Fruit fly (Drosophila melanogaster) whole organism, embryonic: ENCODE data around the gene ato.

ENCODE experiments used
- CG10543 ChIP-seq: fragments of 200-800 bp; sonication (Bioruptor generic); optimal IDR thresholded peaks from 3 replicates; lab custom pipeline; 2017; ENCODE audit warnings: missing biosample characterization, mild to moderate bottlenecking, missing genetic modification characterization, moderate library complexity
- CG10565 ChIP-seq: fragments of 200-800 bp; sonication (Bioruptor generic); optimal IDR thresholded peaks from 3 replicates; lab custom pipeline; 2016; ENCODE audit warnings: missing biosample characterization, mild to moderate bottlenecking, missing genetic modification characterization
- CG11456 ChIP-seq: fragments of 200-800 bp; sonication (Bioruptor generic); IDR thresholded peaks from 3 replicates; pipeline ENCODE4 v1.3.6; 2022; ENCODE audit warnings: missing biosample characterization, missing genetic modification characterization
- CG11504 ChIP-seq: fragments of 200-800 bp; sonication (Bioruptor generic); optimal IDR thresholded peaks from 3 replicates; lab custom pipeline; 2019; ENCODE audit warnings: missing biosample characterization, mild to moderate bottlenecking, missing genetic modification characterization, moderate library complexity
- CG11695 ChIP-seq: fragments of 200-800 bp; sonication (Bioruptor generic); IDR thresholded peaks from 3 replicates; pipeline ENCODE4 v1.3.6; 2022; ENCODE audit warnings: missing biosample characterization, missing genetic modification characterization
- CG12104 ChIP-seq: fragments of 200-800 bp; sonication (Bioruptor generic); optimal IDR thresholded peaks from 3 replicates; lab custom pipeline; 2016; ENCODE audit warnings: missing biosample characterization, missing genetic modification characterization
- CG15269 ChIP-seq: fragments of 200-800 bp; sonication (Bioruptor generic); optimal IDR thresholded peaks from 2 replicates; lab custom pipeline; 2018; ENCODE audit warnings: missing biosample characterization, mild to moderate bottlenecking, missing genetic modification characterization, moderate library complexity
- CG15514 ChIP-seq: fragments of 200-800 bp; sonication (Bioruptor generic); optimal IDR thresholded peaks from 3 replicates; lab custom pipeline; 2017; ENCODE audit warnings: missing biosample characterization, missing genetic modification characterization, mild to moderate bottlenecking, moderate library complexity, missing genetic modification reagents
- CG16779 ChIP-seq: fragments of 200-800 bp; sonication (Bioruptor generic); IDR thresholded peaks from 2 replicates; pipeline ENCODE4 v1.3.6; 2022; ENCODE audit warnings: missing biosample characterization, missing genetic modification characterization
- CG17328 ChIP-seq: fragments of 200-800 bp; sonication (Bioruptor generic); IDR thresholded peaks from 2 replicates; pipeline ENCODE4 v1.3.6; 2022; ENCODE audit warnings: missing biosample characterization, missing genetic modification characterization
- CG3838 ChIP-seq: fragments of 200-800 bp; sonication (Bioruptor generic); optimal IDR thresholded peaks from 3 replicates; lab custom pipeline; 2016; ENCODE audit warnings: missing biosample characterization, missing genetic modification characterization
- CG4282 ChIP-seq: fragments of 200-800 bp; sonication (Bioruptor generic); optimal IDR thresholded peaks from 2 replicates; lab custom pipeline; 2016; ENCODE audit warnings: missing biosample characterization, missing genetic modification characterization
- CG4617 ChIP-seq: fragments of 200-800 bp; sonication (Bioruptor generic); optimal IDR thresholded peaks from 3 replicates; lab custom pipeline; 2016; ENCODE audit warnings: missing biosample characterization, missing genetic modification characterization, borderline replicate concordance
- CG5953 ChIP-seq: fragments of 200-800 bp; sonication (Bioruptor generic); IDR thresholded peaks from 2 replicates; pipeline ENCODE4 v1.3.6; 2022; ENCODE audit warnings: missing biosample characterization, missing genetic modification characterization
- CG6175 ChIP-seq: fragments of 200-800 bp; sonication (Bioruptor generic); IDR thresholded peaks from 3 replicates; pipeline ENCODE4 v1.3.6; 2022; ENCODE audit warnings: missing biosample characterization, missing genetic modification characterization
- CG7357 ChIP-seq: fragments of 200-800 bp; sonication (Bioruptor generic); IDR thresholded peaks from 3 replicates; pipeline ENCODE4 v1.3.6; 2022; ENCODE audit warnings: missing biosample characterization, missing genetic modification characterization
- CG7963 ChIP-seq: fragments of 200-800 bp; sonication (Bioruptor generic); IDR thresholded peaks from 3 replicates; pipeline ENCODE4 v1.3.6; 2022; ENCODE audit warnings: missing biosample characterization, missing genetic modification characterization; ENCODE audit not compliant: partially characterized antibody
- CkIIα-i1 ChIP-seq: fragments of 200-800 bp; sonication (Bioruptor generic); IDR thresholded peaks from 2 replicates; pipeline ENCODE4 v1.3.6; 2022; ENCODE audit warnings: missing biosample characterization, missing genetic modification characterization
- Dad ChIP-seq: fragments of 200-800 bp; sonication (Bioruptor generic); optimal IDR thresholded peaks from 3 replicates; lab custom pipeline; 2016; ENCODE audit warnings: missing biosample characterization, missing genetic modification characterization
- Dfd ChIP-seq, 2 experiments: fragments of >200 bp; optimal IDR thresholded peaks; 2 replicates each; lab custom pipeline; 2017; ENCODE audit warnings: missing biosample characterization in 2 of 2, missing genetic modification characterization in 2 of 2
- Doc3 ChIP-seq: fragments of 200-800 bp; sonication (Bioruptor generic); IDR thresholded peaks from 3 replicates; pipeline ENCODE4 v1.3.6; 2022; ENCODE audit warnings: missing biosample characterization, missing genetic modification characterization; ENCODE audit not compliant: partially characterized antibody
- H15 ChIP-seq: fragments of 200-800 bp; sonication (Bioruptor generic); IDR thresholded peaks from 3 replicates; pipeline ENCODE4 v1.3.6; 2022; ENCODE audit warnings: missing biosample characterization, missing genetic modification characterization
- HLHmδ ChIP-seq: fragments of 200-800 bp; sonication (Bioruptor generic); optimal IDR thresholded peaks from 2 replicates; lab custom pipeline; 2018; ENCODE audit warnings: missing biosample characterization, mild to moderate bottlenecking, missing genetic modification characterization, moderate library complexity
- Lpt ChIP-seq: fragments of >200 bp; optimal IDR thresholded peaks from 2 replicates; lab custom pipeline; 2018; ENCODE audit warnings: missing biosample characterization, missing genetic modification characterization
- NK7.1 ChIP-seq: fragments of 200-800 bp; sonication (Bioruptor generic); optimal IDR thresholded peaks from 3 replicates; lab custom pipeline; 2016; ENCODE audit warnings: missing biosample characterization, missing genetic modification characterization
- Poxn ChIP-seq: fragments of 200-800 bp; sonication (Bioruptor generic); IDR thresholded peaks from 2 replicates; pipeline ENCODE4 v1.3.6; 2022; ENCODE audit warnings: missing biosample characterization, missing genetic modification characterization
- Ravus ChIP-seq: fragments of 200-800 bp; sonication (Bioruptor generic); IDR thresholded peaks from 2 replicates; pipeline ENCODE4 v1.3.6; 2022; ENCODE audit warnings: missing biosample characterization, missing genetic modification characterization
- Side ChIP-seq: fragments of 200-800 bp; sonication (Bioruptor generic); optimal IDR thresholded peaks from 2 replicates; lab custom pipeline; 2016; ENCODE audit warnings: missing biosample characterization, missing genetic modification characterization
- Six4 ChIP-seq: fragments of 200-800 bp; sonication (Bioruptor generic); optimal IDR thresholded peaks from 2 replicates; lab custom pipeline; 2016; ENCODE audit warnings: missing biosample characterization, missing genetic modification characterization
- ase ChIP-seq: fragments of 200-800 bp; sonication (Bioruptor generic); IDR thresholded peaks from 3 replicates; pipeline ENCODE4 v1.3.6; 2022; ENCODE audit warnings: missing biosample characterization, missing genetic modification characterization
- ato ChIP-seq: fragments of 200-800 bp; sonication (Bioruptor generic); IDR thresholded peaks from 2 replicates; pipeline ENCODE4 v1.3.6; 2022; ENCODE audit warnings: missing biosample characterization, missing genetic modification characterization; ENCODE audit not compliant: partially characterized antibody
- btn ChIP-seq: fragments of 200-800 bp; sonication (Bioruptor generic); optimal IDR thresholded peaks from 2 replicates; lab custom pipeline; 2016; ENCODE audit warnings: missing biosample characterization, missing genetic modification characterization
- dati ChIP-seq: fragments of 200-800 bp; sonication (Bioruptor generic); IDR thresholded peaks from 2 replicates; pipeline ENCODE4 v1.3.6; 2022; ENCODE audit warnings: missing biosample characterization, missing genetic modification characterization
- emc ChIP-seq: fragments of 200-800 bp; sonication (Bioruptor generic); optimal IDR thresholded peaks from 2 replicates; lab custom pipeline; 2016; ENCODE audit warnings: missing biosample characterization, missing genetic modification characterization
- fd3F ChIP-seq: fragments of 200-800 bp; sonication (Bioruptor generic); optimal IDR thresholded peaks from 2 replicates; lab custom pipeline; 2018; ENCODE audit warnings: missing biosample characterization, mild to moderate bottlenecking, missing genetic modification characterization, moderate library complexity
- ham ChIP-seq: fragments of 200-800 bp; sonication (Bioruptor generic); IDR thresholded peaks from 2 replicates; pipeline ENCODE4 v1.3.6; 2022; ENCODE audit warnings: missing biosample characterization, missing genetic modification characterization
- her ChIP-seq: fragments of 200-800 bp; sonication (Bioruptor generic); optimal IDR thresholded peaks from 2 replicates; lab custom pipeline; 2016; ENCODE audit warnings: missing biosample characterization, missing genetic modification characterization
- ind ChIP-seq: fragments of 200-800 bp; sonication (Bioruptor generic); optimal IDR thresholded peaks from 3 replicates; lab custom pipeline; 2016; ENCODE audit warnings: missing biosample characterization, missing genetic modification characterization
- jigr1 ChIP-seq: fragments of 200-800 bp; sonication (Bioruptor generic); IDR thresholded peaks from 3 replicates; pipeline ENCODE4 v1.3.6; 2022; ENCODE audit warnings: missing biosample characterization, missing genetic modification characterization
- ken ChIP-seq: fragments of 200-800 bp; sonication (Bioruptor generic); IDR thresholded peaks from 3 replicates; pipeline ENCODE4 v1.3.6; 2022; ENCODE audit warnings: missing biosample characterization, missing genetic modification characterization
- mirr ChIP-seq: fragments of 200-800 bp; sonication (Bioruptor generic); optimal IDR thresholded peaks from 3 replicates; lab custom pipeline; 2018; ENCODE audit warnings: missing biosample characterization, mild to moderate bottlenecking, missing genetic modification characterization
- odd ChIP-seq: fragments of 200-800 bp; sonication (Bioruptor generic); optimal IDR thresholded peaks from 2 replicates; lab custom pipeline; 2017; ENCODE audit warnings: missing biosample characterization, mild to moderate bottlenecking, missing genetic modification characterization
- onecut ChIP-seq: fragments of 200-800 bp; sonication (Bioruptor generic); IDR thresholded peaks from 2 replicates; pipeline ENCODE4 v1.3.6; 2022; ENCODE audit warnings: missing biosample characterization, missing genetic modification characterization
- pan ChIP-seq, 4 experiments: fragments of >200 bp in 3 of 4; fragments of 200-800 bp in 1 of 4; sonication (Bioruptor generic) in 1 of 4; optimal IDR thresholded peaks in 3 of 4; IDR thresholded peaks in 1 of 4; 2 replicates each; pipeline versions ENCODE4 v1.3.6 to Lab custom; 2017 to 2022; ENCODE audit warnings: missing biosample characterization in 2 of 4, missing genetic modification characterization in 2 of 4, mixed read lengths in 1 of 4
- prd ChIP-seq, 3 experiments: fragments of >200 bp in 2 of 3; fragments of 200-800 bp in 1 of 3; sonication (Bioruptor generic) in 1 of 3; optimal IDR thresholded peaks in 2 of 3; IDR thresholded peaks in 1 of 3; 2 replicates in 2 of 3; 3 replicates in 1 of 3; pipeline versions ENCODE4 v1.3.6 to Lab custom; 2017 to 2022; ENCODE audit warnings: missing biosample characterization in 1 of 3, missing genetic modification characterization in 1 of 3
- psq ChIP-seq: fragments of 200-800 bp; sonication (Bioruptor generic); optimal IDR thresholded peaks from 2 replicates; lab custom pipeline; 2017; ENCODE audit warnings: missing biosample characterization, missing genetic modification characterization
- ro ChIP-seq: fragments of 200-800 bp; sonication (Bioruptor generic); IDR thresholded peaks from 2 replicates; pipeline ENCODE4 v1.3.6; 2022; ENCODE audit warnings: missing biosample characterization, missing genetic modification characterization
- sqz ChIP-seq: fragments of 200-800 bp; sonication (Bioruptor generic); optimal IDR thresholded peaks from 3 replicates; lab custom pipeline; 2018; ENCODE audit warnings: missing biosample characterization, mild to moderate bottlenecking, missing genetic modification characterization
- stc ChIP-seq: fragments of 200-800 bp; sonication (Bioruptor generic); IDR thresholded peaks from 2 replicates; pipeline ENCODE4 v1.3.6; 2022; ENCODE audit warnings: missing biosample characterization, missing genetic modification characterization
- tin ChIP-seq: fragments of 200-800 bp; sonication (Bioruptor generic); optimal IDR thresholded peaks from 3 replicates; lab custom pipeline; 2016; ENCODE audit warnings: missing biosample characterization, missing genetic modification characterization
- unpg ChIP-seq: fragments of 200-800 bp; sonication (Bioruptor generic); optimal IDR thresholded peaks from 3 replicates; lab custom pipeline; 2018; ENCODE audit warnings: missing biosample characterization, mild to moderate bottlenecking, missing genetic modification characterization, moderate library complexity
- z ChIP-seq: fragments of 200-800 bp; sonication (Bioruptor generic); IDR thresholded peaks from 3 replicates; pipeline ENCODE4 v1.3.6; 2022; ENCODE audit warnings: missing biosample characterization, missing genetic modification characterization

ato gene

dm6 chr3R:8308515-8308959 lies 30.7 kb downstream of the ato start, which contains the start of gene tex (continued):
- no peak for TF ChIP-seq fd3F (GFP tag; lab: Kevin White, UChicago)
- no peak for TF ChIP-seq ind
- TF ChIP-seq CkIIα-i1 (GFP tag; lab: Robert Waterston, UW) = no peak
- no peak for TF ChIP-seq CG3838 (GFP tag; lab: Kevin White, UChicago)
- no peak for TF ChIP-seq ato (GFP tag; lab: Robert Waterston, UW)
- no peak for TF ChIP-seq Ravus (GFP tag; lab: Robert Waterston, UW)
- TF ChIP-seq tin (GFP tag; lab: Kevin White, UChicago) = no peak
- TF ChIP-seq CG4617 (GFP tag; lab: Kevin White, UChicago) = no peak
- TF ChIP-seq CG15514 (GFP tag; lab: Kevin White, UChicago) = peak; percentile 56
- peak; percentile 25 for TF ChIP-seq NK7.1 (GFP tag; lab: Kevin White, UChicago)
- no peak for TF ChIP-seq ken (GFP tag; lab: Robert Waterston, UW)
- no peak for TF ChIP-seq CG10543 (GFP tag; lab: Kevin White, UChicago)
- no peak for TF ChIP-seq emc
- peak; percentile 58 for TF ChIP-seq sqz
- no peak for TF ChIP-seq CG6175 (GFP tag; lab: Robert Waterston, UW)
- TF ChIP-seq Poxn (GFP tag; lab: Robert Waterston, UW) = no peak
- TF ChIP-seq Six4 (GFP tag; lab: Kevin White, UChicago) = peak; percentile 22
- peak; percentile 38 for TF ChIP-seq unpg (GFP tag; lab: Kevin White, UChicago)
- TF ChIP-seq pan (optimal IDR thresholded peaks at IDR 0.05; lab: Kevin White, UChicago) = no peak
- no peak for TF ChIP-seq pan (GFP tag; optimal IDR thresholded peaks at IDR 0.05 in 1 of 2, IDR thresholded peaks at IDR 0.05 in 1 of 2)
- TF ChIP-seq Doc3 (GFP tag; lab: Robert Waterston, UW) = no peak
- peak; percentile 3 for TF ChIP-seq CG12104 (GFP tag; lab: Kevin White, UChicago)
- TF ChIP-seq btn (GFP tag; lab: Kevin White, UChicago) = no peak
- no peak for TF ChIP-seq ro (GFP tag; lab: Robert Waterston, UW)
- no peak for TF ChIP-seq mirr (GFP tag; lab: Kevin White, UChicago)
- TF ChIP-seq prd (optimal IDR thresholded peaks at IDR 0.05; lab: Kevin White, UChicago) = no peak
- no peak for TF ChIP-seq prd (GFP tag; IDR thresholded peaks at IDR 0.05; lab: Robert Waterston, UW)
- peak; percentile 53 for TF ChIP-seq onecut (GFP tag; lab: Robert Waterston, UW)
- TF ChIP-seq odd (GFP tag; lab: Kevin White, UChicago) = no peak
- TF ChIP-seq Dfd (GFP tag; optimal IDR thresholded peaks at IDR 0.05; lab: Kevin White, UChicago) = no peak
- no peak for TF ChIP-seq z
- TF ChIP-seq her (GFP tag; lab: Kevin White, UChicago) = no peak
- TF ChIP-seq CG10565 (GFP tag; lab: Kevin White, UChicago) = no peak
- no peak for TF ChIP-seq Dad
- TF ChIP-seq CG16779 (GFP tag; lab: Robert Waterston, UW) = no peak
- TF ChIP-seq CG7963 = no peak
- TF ChIP-seq H15 (GFP tag; lab: Robert Waterston, UW) = no peak
- no peak for TF ChIP-seq psq
- TF ChIP-seq CG4282 (GFP tag; lab: Kevin White, UChicago) = no peak
- TF ChIP-seq jigr1 = no peak
- TF ChIP-seq CG17328 (GFP tag; lab: Robert Waterston, UW) = no peak
- TF ChIP-seq Lpt (GFP tag; lab: Kevin White, UChicago) = no peak
- no peak for TF ChIP-seq CG7357 (GFP tag; lab: Robert Waterston, UW)
- TF ChIP-seq CG15269 (tag; lab: Kevin White, UChicago) = no peak
- no peak for TF ChIP-seq dati
- no peak for TF ChIP-seq ham (GFP tag; lab: Robert Waterston, UW)
- TF ChIP-seq Side (GFP tag; lab: Kevin White, UChicago) = no peak
- TF ChIP-seq ase (GFP tag; lab: Robert Waterston, UW) = no peak
- no peak for TF ChIP-seq CG11504 (tag; lab: Kevin White, UChicago)
- no peak for TF ChIP-seq CG5953 (GFP tag; lab: Robert Waterston, UW)
- peak; percentile 77 for TF ChIP-seq HLHmδ (GFP tag; lab: Kevin White, UChicago)
- TF ChIP-seq CG11695 (GFP tag; lab: Robert Waterston, UW) = no peak
- no peak for TF ChIP-seq stc (GFP tag; lab: Robert Waterston, UW)
- TF ChIP-seq CG11456 (GFP tag; lab: Robert Waterston, UW) = no peak
